Worm (Caenorhabditis elegans) whole organism, L1 larva: ENCODE measurements around the gene W08F4.10.

Experiments used
- blmp-1 ChIP-seq: fragments of 150-350 bp; optimal IDR thresholded peaks from 2 replicates; lab custom pipeline; 2014; ENCODE audit warnings: missing biosample characterization, missing genetic modification characterization
- dpl-1 ChIP-seq, 3 experiments: fragments of 150-350 bp in 2 of 3; sonication (generic microtip) in 1 of 3; optimal IDR thresholded peaks; 2 replicates each; lab custom pipeline; 2014 to 2017; ENCODE audit warnings: missing biosample characterization in 3 of 3, missing genetic modification characterization in 3 of 3, missing genetic modification reagents in 3 of 3
- efl-1 ChIP-seq, 4 experiments: fragments of 150-350 bp; optimal IDR thresholded peaks in 3 of 4; peaks in 1 of 4; 1 replicate in 1 of 4; 2 replicates in 3 of 4; lab custom pipeline; 2014; ENCODE audit warnings: missing biosample characterization in 2 of 4, missing genetic modification characterization in 2 of 4, missing genetic modification reagents in 2 of 4
- elt-3 ChIP-seq, 6 experiments: fragments of 150-350 bp in 1 of 6; sonication (generic microtip); optimal IDR thresholded peaks; 2 replicates each; lab custom pipeline; 2017 to 2018; ENCODE audit warnings: missing biosample characterization in 6 of 6, missing genetic modification characterization in 6 of 6, inconsistent platforms in 1 of 6
- lin-13 ChIP-seq: fragments of 150-350 bp; optimal IDR thresholded peaks from 2 replicates; lab custom pipeline; 2014; ENCODE audit warnings: missing biosample characterization, missing genetic modification reagents, missing genetic modification characterization
- lir-3 ChIP-seq: sonication (generic microtip); optimal IDR thresholded peaks from 2 replicates; lab custom pipeline; 2016; ENCODE audit warnings: mild to moderate bottlenecking, missing genetic modification characterization, moderate library complexity, missing compliant biosample characterization; ENCODE audit not compliant: poor library complexity
- mab-9 ChIP-seq: fragments of 200-800 bp; sonication (Bioruptor generic); IDR thresholded peaks from 2 replicates; pipeline ENCODE4 v1.3.6; 2022; ENCODE audit warnings: missing genetic modification reagents, missing genetic modification characterization, missing compliant biosample characterization
- nhr-12 ChIP-seq: sonication (generic microtip); optimal IDR thresholded peaks from 2 replicates; lab custom pipeline; 2017; ENCODE audit warnings: missing biosample characterization, missing genetic modification characterization
- nhr-19 ChIP-seq: fragments of 200-800 bp; sonication (Bioruptor generic); conservative IDR thresholded peaks from 2 replicates; pipeline ENCODE4 v1.3.6; 2022; ENCODE audit warnings: missing genetic modification characterization, missing compliant biosample characterization
- nhr-237 ChIP-seq: fragments of 150-350 bp; optimal IDR thresholded peaks from 2 replicates; lab custom pipeline; 2014; ENCODE audit warnings: missing biosample characterization, missing genetic modification characterization
- pax-3 ChIP-seq: fragments of 200-800 bp; sonication (Bioruptor generic); optimal IDR thresholded peaks from 2 replicates; lab custom pipeline; 2018; ENCODE audit warnings: mild to moderate bottlenecking, missing genetic modification characterization, moderate library complexity, missing compliant biosample characterization
- swsn-7 ChIP-seq: sonication (generic microtip); optimal IDR thresholded peaks from 2 replicates; lab custom pipeline; 2016; ENCODE audit warnings: missing genetic modification characterization, missing compliant biosample characterization

ce11 chrII:627913-628312 lies 36.9 kb upstream of the W08F4.10 start:
- no peak for TF ChIP-seq lir-3 (tag; lab: Kevin White, UChicago)
- TF ChIP-seq nhr-12 (tag; lab: Kevin White, UChicago): no peak
- no peak for TF ChIP-seq mab-9 (GFP tag; lab: Robert Waterston, UW)
- no peak for TF ChIP-seq lin-13 (GFP tag; lab: Kevin White, UChicago)
- no peak for TF ChIP-seq pax-3 (tag; lab: Kevin White, UChicago)
- no peak for TF ChIP-seq swsn-7 (tag; lab: Kevin White, UChicago)
- TF ChIP-seq efl-1 (optimal IDR thresholded peaks at IDR 0.05; lab: Kevin White, UChicago): no peak
- no peak for TF ChIP-seq efl-1 (GFP tag; optimal IDR thresholded peaks at IDR 0.05 in 1 of 2; lab: Kevin White, UChicago)
- no peak for TF ChIP-seq elt-3 (tag; optimal IDR thresholded peaks at IDR 0.05; lab: Kevin White, UChicago)
- no peak for TF ChIP-seq dpl-1 (GFP tag; optimal IDR thresholded peaks at IDR 0.05; lab: Kevin White, UChicago)
- TF ChIP-seq blmp-1 (tag; lab: Kevin White, UChicago): no peak
- no peak for TF ChIP-seq nhr-19 (GFP tag; lab: Robert Waterston, UW)
- no peak for TF ChIP-seq nhr-237 (tag; lab: Kevin White, UChicago)
